Fruit fly (Drosophila melanogaster): ENCODE results near the gene ex.
A peak's percentile ranks its signal among the peaks of the same experiment; 100 is the strongest.

The ex gene

DNA sequence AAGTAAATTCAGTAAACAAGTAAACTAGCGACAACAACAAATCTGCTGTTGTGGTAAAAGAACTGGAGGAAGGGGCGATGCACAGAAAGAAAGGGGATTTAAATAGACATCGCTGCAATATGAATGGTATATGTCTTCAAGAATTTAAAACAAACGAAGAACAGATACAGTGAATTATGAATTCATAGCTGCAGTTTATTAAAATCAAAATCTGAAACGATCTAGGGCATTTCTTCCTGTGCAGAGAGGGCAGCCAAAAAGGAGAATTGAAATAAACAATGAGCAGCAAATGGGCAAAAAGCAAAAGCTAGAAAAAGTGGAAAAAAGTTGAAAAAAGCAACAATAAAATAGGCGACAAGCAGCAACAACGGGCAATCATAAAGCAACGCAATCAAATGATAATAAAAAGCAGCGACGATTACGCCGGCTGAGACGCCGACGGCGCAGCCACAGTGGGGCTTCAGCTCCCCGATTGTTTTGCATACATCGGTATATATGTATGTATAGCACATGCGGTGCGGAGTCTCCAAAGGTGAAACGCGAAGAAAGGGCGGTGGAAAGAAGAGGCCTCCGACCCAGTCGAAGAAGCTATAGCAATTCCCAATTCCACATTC, 37.8 kb downstream of the ex start (continued):
- TF ChIP-seq jing (GFP tag; optimal IDR thresholded peaks at IDR 0.05) (peak; percentile 34), Hr78 (GFP tag; optimal IDR thresholded peaks at IDR 0.05) (peak in 1 of 2 experiments; percentile 64), CG6854 (GFP tag; optimal IDR thresholded peaks at IDR 0.05) (no peak), TFAM (GFP tag; optimal IDR thresholded peaks at IDR 0.05) (no peak), CG9437 (GFP tag; optimal IDR thresholded peaks at IDR 0.05) (peak; percentile 58), CG5245 (GFP tag; optimal IDR thresholded peaks at IDR 0.05) (peak; percentile 75), eyg (GFP tag; optimal IDR thresholded peaks at IDR 0.05) (peak; percentile 81), hb (GFP tag; IDR thresholded peaks at IDR 0.05; ENCODE audit: partially characterized antibody) (no peak), HLH54F (GFP tag; optimal IDR thresholded peaks at IDR 0.05) (peak; percentile 78), Bteb2 (GFP tag; optimal IDR thresholded peaks at IDR 0.05) (peak; percentile 62), sisA (GFP tag; IDR thresholded peaks at IDR 0.05) (peak; percentile 87), disco-r (GFP tag; optimal IDR thresholded peaks at IDR 0.05) (no peak), gro (GFP tag; optimal IDR thresholded peaks at IDR 0.05) (peak; percentile 82), zen (tag; optimal IDR thresholded peaks at IDR 0.05) (peak; percentile 2), wdn (GFP tag; IDR thresholded peaks at IDR 0.05) (peak; percentile 58; the same call in 1 of the 2 replicates), pros (GFP tag; optimal IDR thresholded peaks at IDR 0.05) (peak; percentile 89), CG6272 (GFP tag; IDR thresholded peaks at IDR 0.05) (0 out of 2 replicates have a peak, but pooled peaks have one; percentile 13), CG10462 (GFP tag; optimal IDR thresholded peaks at IDR 0.05) (peak; percentile 42), nmo (GFP tag; optimal IDR thresholded peaks at IDR 0.05) (peak; percentile 79), usp (GFP tag; optimal IDR thresholded peaks at IDR 0.05) (no peak), CG18262 (tag; optimal IDR thresholded peaks at IDR 0.05) (peak; percentile 75), MTF-1 (GFP tag; optimal IDR thresholded peaks at IDR 0.05; ENCODE audit: borderline replicate concordance) (peak; percentile 40), BtbVII (GFP tag; optimal IDR thresholded peaks at IDR 0.05) (peak; percentile 36), lab (GFP tag; optimal IDR thresholded peaks at IDR 0.05) (peak; percentile 87), ATbp (GFP tag; optimal IDR thresholded peaks at IDR 0.05) (peak; percentile 86), CG14965 (GFP tag; optimal IDR thresholded peaks at IDR 0.05; ENCODE audit: borderline replicate concordance) (no peak), az2 (GFP tag; optimal IDR thresholded peaks at IDR 0.05) (peak; percentile 71), CG2199 (GFP tag; IDR thresholded peaks at IDR 0.05) (peak; percentile 37; the same call in 2 of the 3 replicates), Bgb (GFP tag; IDR thresholded peaks at IDR 0.05; ENCODE audit: partially characterized antibody) (no peak), H15 (GFP tag; IDR thresholded peaks at IDR 0.05) (peak; percentile 54; the same call in 1 of the 3 replicates), Adf1 (GFP tag; IDR thresholded peaks at IDR 0.05) (peak; percentile 97), prd (optimal IDR thresholded peaks at IDR 0.05) (no peak), prd (GFP tag; IDR thresholded peaks at IDR 0.05) (peak; percentile 82), CG4404 (GFP tag; IDR thresholded peaks at IDR 0.05) (no peak), pnt (GFP tag; optimal IDR thresholded peaks at IDR 0.05) (peak; percentile 54), sd (tag; optimal IDR thresholded peaks at IDR 0.05) (peak; percentile 30), luna (GFP tag; optimal IDR thresholded peaks at IDR 0.05) (peak; percentile 44), CG12942 (GFP tag; optimal IDR thresholded peaks at IDR 0.05) (peak; percentile 69), slbo (GFP tag; IDR thresholded peaks at IDR 0.05) (peak; percentile 81), CG1233 (GFP tag; optimal IDR thresholded peaks at IDR 0.05) (peak; percentile 63), Max (GFP tag; optimal IDR thresholded peaks at IDR 0.05) (peak; percentile 50), CG1832 (GFP tag; optimal IDR thresholded peaks at IDR 0.05) (no peak), D19A (tag; optimal IDR thresholded peaks at IDR 0.05) (peak; percentile 61), Abd-B (GFP tag; optimal IDR thresholded peaks at IDR 0.05) (peak; percentile 39), gcm2 (GFP tag; optimal IDR thresholded peaks at IDR 0.05) (peak; percentile 14), Fer3 (tag; optimal IDR thresholded peaks at IDR 0.05) (peak; percentile 77), da (GFP tag; optimal IDR thresholded peaks at IDR 0.05) (no peak), gt (GFP tag; IDR thresholded peaks at IDR 0.05) (no peak), schlank (tag; optimal IDR thresholded peaks at IDR 0.05) (peak; percentile 61), esg (GFP tag; conservative IDR thresholded peaks at IDR 0.05) (peak; percentile 71)
